Fruit fly (Drosophila melanogaster) whole organism, pupa: ENCODE measurements around the gene CG7296.

ENCODE experiments used
- CG12605 ChIP-seq: fragments of 200-800 bp; sonication (Bioruptor generic); IDR thresholded peaks from 2 replicates; pipeline ENCODE4 v1.3.6; 2022; ENCODE audit warnings: missing biosample characterization, missing genetic modification characterization
- CG4496 ChIP-seq: fragments of 200-800 bp; sonication (Bioruptor generic); IDR thresholded peaks from 3 replicates; pipeline ENCODE4 v1.3.6; 2022; ENCODE audit warnings: missing biosample characterization, missing genetic modification characterization
- Pif1B ChIP-seq: fragments of 200-800 bp; sonication (Bioruptor generic); optimal IDR thresholded peaks from 3 replicates; lab custom pipeline; 2016; ENCODE audit warnings: missing biosample characterization, missing genetic modification characterization
- Snoo ChIP-seq: fragments of 200-800 bp; sonication (Bioruptor generic); optimal IDR thresholded peaks from 3 replicates; lab custom pipeline; 2017; ENCODE audit warnings: missing biosample characterization, mild to moderate bottlenecking, missing genetic modification characterization, inconsistent platforms
- gl ChIP-seq: fragments of 200-800 bp; sonication (Bioruptor generic); optimal IDR thresholded peaks from 2 replicates; lab custom pipeline; 2018; ENCODE audit warnings: missing biosample characterization, mild to moderate bottlenecking, missing genetic modification characterization
- rn ChIP-seq: fragments of 200-800 bp; sonication (Bioruptor generic); IDR thresholded peaks from 2 replicates; pipeline ENCODE4 v1.3.6; 2022; ENCODE audit warnings: missing biosample characterization, missing genetic modification characterization

- TF ChIP-seq CG4496 (no peak), Snoo (no peak), Pif1B (GFP tag; lab: Kevin White, UChicago) (no peak), rn (GFP tag; lab: Robert Waterston, UW) (no peak), gl (tag; lab: Kevin White, UChicago) (no peak), CG12605 (GFP tag; lab: Robert Waterston, UW) (no peak)
Measured at dm6 chr2L:10708089-10708488, 21.2 kb upstream of the CG7296 start.
